Fruit fly (Drosophila melanogaster): ENCODE results near the gene fon.

Gene fon

DNA sequence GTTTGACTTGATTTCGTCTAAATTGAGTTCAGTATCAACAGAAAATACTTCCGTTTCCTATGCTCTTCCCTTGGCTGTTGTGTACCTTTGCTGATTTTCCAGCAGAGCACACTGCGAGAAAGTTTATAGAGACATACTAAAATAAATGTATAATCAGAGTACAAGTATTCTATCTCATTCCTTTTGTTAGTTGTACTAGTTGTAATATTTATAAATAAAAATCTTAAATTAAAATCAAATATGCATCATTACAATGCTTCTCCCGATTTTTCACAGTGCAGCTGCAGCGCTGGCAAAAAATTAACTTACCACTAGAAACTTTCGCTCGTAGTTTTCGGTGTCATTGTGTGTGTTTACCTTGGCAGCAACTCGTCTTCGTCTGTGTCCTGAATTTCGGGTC, 51.0 kb downstream of the fon start:
- TF ChIP-seq row (GFP tag; IDR thresholded peaks at IDR 0.05) (peak; percentile 70), CG9609 (GFP tag; optimal IDR thresholded peaks at IDR 0.05) (peak; percentile 11), CG13287 (GFP tag; IDR thresholded peaks at IDR 0.05; ENCODE audit: partially characterized antibody) (no peak), sisA (GFP tag; IDR thresholded peaks at IDR 0.05) (peak; percentile 36; the same call in 1 of the 2 replicates), D19B (GFP tag; optimal IDR thresholded peaks at IDR 0.05) (no peak), trem (tag; optimal IDR thresholded peaks at IDR 0.05) (peak; percentile 69), CG4707 (GFP tag; optimal IDR thresholded peaks at IDR 0.05) (no peak), Fer3 (tag; optimal IDR thresholded peaks at IDR 0.05) (peak; percentile 49), bsh (GFP tag; optimal IDR thresholded peaks at IDR 0.05) (peak in 1 of 2 experiments; percentile 60), salm (tag; optimal IDR thresholded peaks at IDR 0.05) (no peak), tap (tag; optimal IDR thresholded peaks at IDR 0.05) (peak; percentile 55), CG2116 (GFP tag; optimal IDR thresholded peaks at IDR 0.05) (peak; percentile 13), Dfd (GFP tag; optimal IDR thresholded peaks at IDR 0.05) (no peak), CG1233 (GFP tag; optimal IDR thresholded peaks at IDR 0.05) (peak; percentile 47), CG18599 (GFP tag; optimal IDR thresholded peaks at IDR 0.05) (peak; percentile 85), E2f2 (GFP tag; IDR thresholded peaks at IDR 0.05) (peak; percentile 38; the same call in 1 of the 2 replicates), ems (GFP tag; optimal IDR thresholded peaks at IDR 0.05) (peak; percentile 42), CG3847 (GFP tag; IDR thresholded peaks at IDR 0.05) (0 out of 2 replicates have a peak, but pooled peaks have one; percentile 25), CG11504 (tag; optimal IDR thresholded peaks at IDR 0.05) (peak; percentile 62), Sry-β (GFP tag; optimal IDR thresholded peaks at IDR 0.05) (no peak), CG12391 (tag; optimal IDR thresholded peaks at IDR 0.05) (peak; percentile 65), CG7786 (GFP tag; optimal IDR thresholded peaks at IDR 0.05) (no peak), CG33213 (GFP tag; optimal IDR thresholded peaks at IDR 0.05) (no peak), CG7556 (GFP tag; optimal IDR thresholded peaks at IDR 0.05) (peak; percentile 70), Rx (GFP tag; IDR thresholded peaks at IDR 0.05) (peak; percentile 36; the same call in 1 of the 2 replicates), CG10654 (GFP tag; optimal IDR thresholded peaks at IDR 0.05) (no peak), CG12155 (GFP tag; optimal IDR thresholded peaks at IDR 0.05) (peak; percentile 42), zen (tag; optimal IDR thresholded peaks at IDR 0.05) (peak; percentile 89), ken (GFP tag; IDR thresholded peaks at IDR 0.05) (peak; percentile 52; the same call in 1 of the 3 replicates), CG12071 (GFP tag; optimal IDR thresholded peaks at IDR 0.05) (no peak), CG11560 (tag; IDR thresholded peaks at IDR 0.05) (0 out of 3 replicates have a peak, but pooled peaks have one; percentile 11), toy (GFP tag; IDR thresholded peaks at IDR 0.05) (no peak), sug (tag; optimal IDR thresholded peaks at IDR 0.05) (no peak), CG18764 (GFP tag; optimal IDR thresholded peaks at IDR 0.05) (peak; percentile 23), prd (optimal IDR thresholded peaks at IDR 0.05) (no peak), prd (GFP tag; IDR thresholded peaks at IDR 0.05) (peak; percentile 91), oc (tag; optimal IDR thresholded peaks at IDR 0.05) (no peak), CG18262 (tag; optimal IDR thresholded peaks at IDR 0.05) (peak; percentile 77), Mad (GFP tag; optimal IDR thresholded peaks at IDR 0.05) (peak; percentile 47), ara (GFP tag; IDR thresholded peaks at IDR 0.05) (peak; percentile 76), gem (tag; optimal IDR thresholded peaks at IDR 0.05) (peak; percentile 79), CG12219 (GFP tag; optimal IDR thresholded peaks at IDR 0.05) (peak; percentile 21), hb (GFP tag; IDR thresholded peaks at IDR 0.05; ENCODE audit: partially characterized antibody) (no peak), CG3838 (GFP tag; optimal IDR thresholded peaks at IDR 0.05) (no peak), Mes4 (GFP tag; optimal IDR thresholded peaks at IDR 0.05) (no peak), Ptx1 (GFP tag; IDR thresholded peaks at IDR 0.05) (peak; percentile 50), CG4424 (GFP tag; optimal IDR thresholded peaks at IDR 0.05) (peak; percentile 62), Blimp-1 (GFP tag; optimal IDR thresholded peaks at IDR 0.05) (peak; percentile 59), org-1 (GFP tag; optimal IDR thresholded peaks at IDR 0.05) (peak; percentile 38), CG31388 (GFP tag; optimal IDR thresholded peaks at IDR 0.05) (no peak), CG17328 (GFP tag; IDR thresholded peaks at IDR 0.05) (peak; percentile 69)
